Worm (Caenorhabditis elegans) whole organism, L3 larva: ENCODE results near the gene fbxa-11.

Experiments used
- ceh-28 ChIP-seq: fragments of 150-350 bp; optimal IDR thresholded peaks from 2 replicates; lab custom pipeline; 2014; ENCODE audit warnings: missing biosample characterization, missing genetic modification reagents, missing genetic modification characterization
- egl-27 ChIP-seq: sonication (generic microtip); optimal IDR thresholded peaks from 4 replicates; lab custom pipeline; 2017; ENCODE audit warnings: missing biosample characterization, missing genetic modification reagents, missing genetic modification characterization
- eor-1 ChIP-seq, 2 experiments: fragments of 150-350 bp; optimal IDR thresholded peaks; 2 replicates each; lab custom pipeline; 2014 to 2018; ENCODE audit warnings: missing biosample characterization in 2 of 2, missing genetic modification characterization in 2 of 2
- jun-1 ChIP-seq: fragments of 150-350 bp; optimal IDR thresholded peaks from 2 replicates; lab custom pipeline; 2014; ENCODE audit warnings: missing biosample characterization, missing genetic modification reagents, missing genetic modification characterization
- nhr-237 ChIP-seq: fragments of 150-350 bp; optimal IDR thresholded peaks from 2 replicates; lab custom pipeline; 2014; ENCODE audit warnings: missing biosample characterization, missing genetic modification characterization
- nhr-25 ChIP-seq: sonication (generic microtip); optimal IDR thresholded peaks from 2 replicates; lab custom pipeline; 2017; ENCODE audit warnings: missing biosample characterization, missing genetic modification characterization
- pha-4 ChIP-seq: fragments of 150-350 bp; optimal IDR thresholded peaks from 2 replicates; lab custom pipeline; 2014; ENCODE audit warnings: missing biosample characterization, missing genetic modification reagents, missing genetic modification characterization
- pqm-1 ChIP-seq: fragments of 150-350 bp; optimal IDR thresholded peaks from 2 replicates; lab custom pipeline; 2017; ENCODE audit warnings: missing biosample characterization, missing genetic modification characterization, inconsistent platforms
- skn-1 ChIP-seq: fragments of 150-350 bp; optimal IDR thresholded peaks from 2 replicates; lab custom pipeline; 2014; ENCODE audit warnings: missing biosample characterization, missing genetic modification characterization
- snpc-4 ChIP-seq: fragments of 150-350 bp; optimal IDR thresholded peaks from 2 replicates; lab custom pipeline; 2014; ENCODE audit warnings: missing biosample characterization, missing genetic modification characterization
- unc-62 ChIP-seq: fragments of 150-350 bp; sonication (generic microtip); optimal IDR thresholded peaks from 4 replicates; lab custom pipeline; 2014; ENCODE audit warnings: missing biosample characterization, missing genetic modification reagents, missing genetic modification characterization

ce11 chrIII:919322-919721, 31.3 kb upstream of the fbxa-11 start, which contains the start of gene F23H11.7:
- no peak for TF ChIP-seq nhr-237 (tag; lab: Kevin White, UChicago)
- no peak for TF ChIP-seq ceh-28
- no peak for TF ChIP-seq pha-4 (tag; lab: Kevin White, UChicago)
- TF ChIP-seq snpc-4 (tag; lab: Kevin White, UChicago) = no peak
- no peak for TF ChIP-seq unc-62 (GFP tag; lab: Kevin White, UChicago)
- TF ChIP-seq egl-27 (tag; lab: Kevin White, UChicago) = no peak
- TF ChIP-seq nhr-25 (tag; lab: Kevin White, UChicago) = no peak
- no peak for TF ChIP-seq eor-1 (tag; optimal IDR thresholded peaks at IDR 0.05; lab: Kevin White, UChicago)
- no peak for TF ChIP-seq jun-1 (tag; lab: Kevin White, UChicago)
- TF ChIP-seq skn-1 = no peak
- TF ChIP-seq pqm-1 (tag; lab: Kevin White, UChicago) = no peak
